Worm (Caenorhabditis elegans): Measurements from ENCODE around the gene aagr-1.

- TF ChIP-seq lin-11 (tag; optimal IDR thresholded peaks at IDR 0.05): no peak
- no peak for TF ChIP-seq ama-1 (optimal IDR thresholded peaks at IDR 0.05)
- no peak for TF ChIP-seq unc-3 (GFP tag; conservative IDR thresholded peaks at IDR 0.05)
- TF ChIP-seq unc-3 (tag; optimal IDR thresholded peaks at IDR 0.05): no peak
- no peak for TF ChIP-seq tbx-2 (tag; optimal IDR thresholded peaks at IDR 0.05)
- no peak for TF ChIP-seq hlh-30 (tag; optimal IDR thresholded peaks at IDR 0.05; ENCODE audit: insufficient read depth)
- TF ChIP-seq K02D7.2 (tag; optimal IDR thresholded peaks at IDR 0.05): no peak
Measured at ce11 chrIV:8345518-8345917, 20.8 kb upstream of the aagr-1 start, which contains the start of gene F17E9.5.
